Worm (Caenorhabditis elegans): ENCODE data around the gene sinh-1.

- TF ChIP-seq snpc-4 (tag; optimal IDR thresholded peaks at IDR 0.05) (no peak), unc-62 (GFP tag; optimal IDR thresholded peaks at IDR 0.05) (no peak), nhr-11 (tag; optimal IDR thresholded peaks at IDR 0.05) (no peak), elt-3 (tag; optimal IDR thresholded peaks at IDR 0.05) (no peak), nfya-1 (tag; optimal IDR thresholded peaks at IDR 0.05; ENCODE audit: insufficient read depth) (no peak), ceh-9 (tag; optimal IDR thresholded peaks at IDR 0.05) (no peak), skn-1 (tag; optimal IDR thresholded peaks at IDR 0.05) (no peak), jun-1 (tag; optimal IDR thresholded peaks at IDR 0.05) (no peak)
Observed at ce11 chrII:12214562-12214961, 13.5 kb upstream of the sinh-1 start.

All from whole organism, L3 larva.